Fruit fly (Drosophila melanogaster): ENCODE results near the gene CG46525.

The CG46525 gene

DNA sequence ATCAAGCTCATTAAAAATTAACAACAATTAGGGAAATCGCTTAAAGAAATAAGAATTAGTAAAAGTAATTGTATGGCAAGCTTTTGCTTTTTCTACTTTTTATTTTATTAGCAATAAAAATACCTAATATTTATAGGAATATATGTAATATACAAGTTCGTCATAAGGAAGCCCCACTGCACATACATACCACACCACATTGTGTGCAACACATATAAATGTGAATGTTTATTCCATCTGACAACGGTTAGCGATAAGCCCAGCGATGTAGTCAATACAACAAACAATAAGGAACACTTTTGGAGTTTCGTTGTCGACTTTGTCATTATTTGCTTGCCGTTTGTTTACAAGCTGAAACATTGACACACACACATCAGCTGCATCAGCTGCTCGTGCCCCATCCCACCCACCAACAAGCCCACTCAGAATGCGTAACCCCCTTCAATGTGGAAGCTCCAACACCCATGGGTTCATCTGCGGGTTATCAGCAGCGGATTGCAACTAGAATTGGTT, 10.3 kb downstream of the CG46525 start:
- TF ChIP-seq usp (GFP tag; optimal IDR thresholded peaks at IDR 0.05) (no peak), EcR (GFP tag; optimal IDR thresholded peaks at IDR 0.05) (no peak), CG8478 (optimal IDR thresholded peaks at IDR 0.05) (no peak), psq (optimal IDR thresholded peaks at IDR 0.05) (no peak), Dll (optimal IDR thresholded peaks at IDR 0.05) (no peak), pan (optimal IDR thresholded peaks at IDR 0.05) (no peak)

dm6 chr3L:17486130-17486529, 11.1 kb downstream of the CG46525 start, which contains the start of gene CG6333:
CG6333 (minus strand) TSS chr3L:17486230.
- no peak for TF ChIP-seq CG8478 (optimal IDR thresholded peaks at IDR 0.05)
- TF ChIP-seq usp (GFP tag; optimal IDR thresholded peaks at IDR 0.05), result no peak
- no peak for TF ChIP-seq pan (optimal IDR thresholded peaks at IDR 0.05)
- no peak for TF ChIP-seq Dll (optimal IDR thresholded peaks at IDR 0.05)
- TF ChIP-seq psq (optimal IDR thresholded peaks at IDR 0.05), result no peak
- TF ChIP-seq EcR (GFP tag; optimal IDR thresholded peaks at IDR 0.05), result no peak

- TF ChIP-seq CG8478 (optimal IDR thresholded peaks at IDR 0.05) (peak; percentile 16), pan (optimal IDR thresholded peaks at IDR 0.05) (no peak), usp (GFP tag; optimal IDR thresholded peaks at IDR 0.05) (no peak), Dll (optimal IDR thresholded peaks at IDR 0.05) (peak; percentile 30), psq (optimal IDR thresholded peaks at IDR 0.05) (no peak), EcR (GFP tag; optimal IDR thresholded peaks at IDR 0.05) (no peak)
Measured at dm6 chr3L:17486794-17487726, 12.0 kb downstream of the CG46525 start, which contains the start of gene Oatp74D. Oatp74D (plus strand) TSS chr3L:17487118.

DNA sequence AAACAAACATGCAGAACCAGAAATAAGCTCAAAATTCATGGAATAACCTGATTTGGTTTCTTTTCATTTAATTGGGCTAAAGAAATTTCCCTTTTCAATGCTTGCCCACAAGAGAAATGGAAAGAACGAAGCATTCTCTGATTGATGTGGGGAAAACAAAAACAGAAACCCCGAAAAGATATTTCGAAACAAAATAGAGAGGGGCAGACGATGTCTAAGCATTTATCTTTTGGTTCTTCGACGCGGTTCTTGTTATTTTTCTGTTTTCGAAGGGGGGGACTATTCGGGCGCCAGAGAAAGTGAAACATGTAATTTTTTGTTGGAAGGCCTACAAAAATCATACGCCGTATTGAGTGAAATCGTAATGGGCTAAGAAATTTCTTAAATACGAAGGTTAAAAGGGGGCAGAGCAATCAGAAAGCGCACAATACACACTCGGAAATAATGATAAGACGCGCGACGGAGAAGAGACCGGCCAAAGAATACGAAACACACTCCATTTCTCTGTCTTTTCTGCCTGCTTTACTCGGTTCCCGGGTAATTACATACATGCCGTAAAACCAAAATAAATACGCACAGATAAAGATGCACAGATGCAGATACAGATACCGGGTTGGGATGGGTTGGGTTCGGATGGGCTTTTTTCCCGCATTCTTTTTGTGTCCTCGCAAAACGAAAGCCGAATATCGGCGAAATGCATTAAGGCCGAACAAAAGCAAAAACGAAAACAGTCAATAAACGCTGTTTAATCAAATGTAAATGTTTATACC, 13.8 kb downstream of the CG46525 start:
- TF ChIP-seq psq (optimal IDR thresholded peaks at IDR 0.05), result no peak
- no peak for TF ChIP-seq pan (optimal IDR thresholded peaks at IDR 0.05)
- TF ChIP-seq CG8478 (optimal IDR thresholded peaks at IDR 0.05), result no peak
- no peak for TF ChIP-seq EcR (GFP tag; optimal IDR thresholded peaks at IDR 0.05)
- no peak for TF ChIP-seq usp (GFP tag; optimal IDR thresholded peaks at IDR 0.05)
- no peak for TF ChIP-seq Dll (optimal IDR thresholded peaks at IDR 0.05)

DNA sequence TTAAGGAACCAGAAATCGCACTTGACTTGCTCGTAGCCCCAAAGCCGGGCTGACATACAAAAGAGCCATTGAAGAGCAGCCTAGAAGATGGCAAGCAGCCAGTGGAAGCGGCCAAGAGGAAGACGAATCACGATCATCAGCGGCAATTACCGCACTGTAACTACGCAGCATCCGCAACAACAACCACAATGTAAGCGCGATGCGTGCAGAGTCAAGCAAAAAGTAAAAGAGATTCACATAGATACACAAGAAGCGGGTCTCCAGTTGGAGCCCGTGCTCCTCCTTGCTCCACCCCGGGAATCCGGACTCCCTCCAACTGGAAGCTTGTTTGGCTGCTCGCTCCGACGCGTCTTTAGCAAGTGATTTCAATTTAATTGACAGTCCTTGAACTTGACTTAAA, 16.6 kb downstream of the CG46525 start:
- TF ChIP-seq EcR (GFP tag; optimal IDR thresholded peaks at IDR 0.05) (no peak), pan (optimal IDR thresholded peaks at IDR 0.05) (no peak), Dll (optimal IDR thresholded peaks at IDR 0.05) (no peak), psq (optimal IDR thresholded peaks at IDR 0.05) (no peak)

DNA sequence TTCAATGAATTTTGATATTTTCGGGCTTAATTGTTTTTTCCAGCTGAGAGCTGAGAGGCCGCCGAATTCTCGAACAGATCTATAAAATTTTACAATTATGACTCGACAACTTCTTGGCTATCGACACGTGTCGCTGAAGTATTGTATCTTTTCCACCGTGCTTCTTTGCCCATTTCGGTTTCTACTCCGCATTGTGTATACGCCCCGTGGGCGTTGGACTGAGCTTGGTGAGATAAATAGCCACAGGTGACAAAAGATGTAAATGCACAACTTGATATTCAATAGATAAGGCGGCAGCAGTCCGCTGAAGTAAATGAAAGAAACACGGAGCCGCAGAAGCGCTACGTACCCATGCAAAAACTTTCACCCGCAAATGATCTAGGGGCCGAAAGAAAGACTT, 18.2 kb downstream of the CG46525 start:
- TF ChIP-seq usp (GFP tag; optimal IDR thresholded peaks at IDR 0.05) (no peak), Dll (optimal IDR thresholded peaks at IDR 0.05) (no peak), CG8478 (optimal IDR thresholded peaks at IDR 0.05) (no peak), psq (optimal IDR thresholded peaks at IDR 0.05) (no peak), pan (optimal IDR thresholded peaks at IDR 0.05) (no peak), EcR (GFP tag; optimal IDR thresholded peaks at IDR 0.05) (no peak)

- TF ChIP-seq psq (optimal IDR thresholded peaks at IDR 0.05) (no peak), CG8478 (optimal IDR thresholded peaks at IDR 0.05) (no peak), usp (GFP tag; optimal IDR thresholded peaks at IDR 0.05) (no peak), pan (optimal IDR thresholded peaks at IDR 0.05) (no peak), EcR (GFP tag; optimal IDR thresholded peaks at IDR 0.05) (no peak), Dll (optimal IDR thresholded peaks at IDR 0.05) (no peak)
Measured at dm6 chr3L:17493807-17494404, 18.9 kb downstream of the CG46525 start.

DNA sequence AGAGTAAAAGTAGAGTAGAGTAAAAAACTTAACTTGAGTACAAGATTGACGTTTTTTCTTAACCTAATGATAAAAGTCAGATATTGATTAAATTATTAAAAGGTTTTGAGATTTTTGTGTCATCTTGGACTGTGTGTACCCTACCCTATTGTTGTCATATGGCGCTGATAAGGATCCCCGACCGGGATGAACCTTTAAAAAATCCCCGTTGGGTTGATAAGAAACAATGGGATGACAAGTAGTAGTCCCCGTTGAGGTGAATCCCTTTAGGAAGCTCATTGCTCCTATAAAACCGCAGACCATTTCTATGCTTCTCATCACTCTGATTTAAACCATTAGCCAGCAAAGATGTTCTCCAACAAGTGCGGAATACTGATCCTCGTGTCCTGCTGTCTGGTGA, 19.5 kb downstream of the CG46525 start, which contains the start of gene edin:
edin (plus strand) TSS at position 340 of the 400 bp plus-strand sequence.
- TF ChIP-seq psq (optimal IDR thresholded peaks at IDR 0.05), result no peak
- TF ChIP-seq Dll (optimal IDR thresholded peaks at IDR 0.05), result no peak
- no peak for TF ChIP-seq CG8478 (optimal IDR thresholded peaks at IDR 0.05)
- no peak for TF ChIP-seq usp (GFP tag; optimal IDR thresholded peaks at IDR 0.05)
- TF ChIP-seq EcR (GFP tag; optimal IDR thresholded peaks at IDR 0.05), result no peak
- no peak for TF ChIP-seq pan (optimal IDR thresholded peaks at IDR 0.05)

DNA sequence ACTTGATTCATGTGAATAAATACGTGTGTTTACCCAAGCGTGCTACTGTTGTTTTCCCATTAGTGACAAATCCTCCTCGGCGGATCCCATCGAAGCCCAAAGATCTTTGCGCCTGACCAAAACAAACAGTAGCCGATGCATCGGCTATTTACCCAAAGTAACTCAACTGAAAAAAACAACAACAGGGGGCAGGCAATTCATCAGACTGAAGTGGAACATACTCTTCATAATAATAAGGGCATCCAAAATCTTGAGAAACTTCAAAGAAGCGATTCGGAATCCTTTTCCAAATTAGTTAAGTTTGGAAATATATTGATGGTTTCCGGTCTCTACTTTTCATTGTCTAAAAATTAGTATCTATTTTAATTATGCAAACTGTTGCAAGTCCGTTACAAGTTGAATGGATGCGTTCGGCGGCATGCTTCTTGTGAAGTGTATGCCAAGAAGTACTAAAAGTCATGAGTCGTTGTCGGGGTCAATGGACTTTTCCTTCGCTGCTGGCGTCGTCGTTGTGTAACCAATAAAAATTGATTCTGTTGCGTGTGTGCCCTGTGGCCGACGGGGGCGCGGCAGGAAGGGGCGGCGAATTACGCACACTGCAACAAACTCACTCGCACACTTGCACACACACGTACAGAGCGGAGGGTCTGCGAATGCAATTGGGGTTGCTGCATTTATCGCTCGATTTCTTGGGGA, 20.4 kb downstream of the CG46525 start:
- TF ChIP-seq pan (optimal IDR thresholded peaks at IDR 0.05) (no peak), EcR (GFP tag; optimal IDR thresholded peaks at IDR 0.05) (peak; percentile 56 to 81), Dll (optimal IDR thresholded peaks at IDR 0.05) (peak; percentile 19)

- TF ChIP-seq pan (optimal IDR thresholded peaks at IDR 0.05), result no peak
- no peak for TF ChIP-seq CG8478 (optimal IDR thresholded peaks at IDR 0.05)
- no peak for TF ChIP-seq usp (GFP tag; optimal IDR thresholded peaks at IDR 0.05)
- TF ChIP-seq Dll (optimal IDR thresholded peaks at IDR 0.05), result no peak
- no peak for TF ChIP-seq psq (optimal IDR thresholded peaks at IDR 0.05)
- no peak for TF ChIP-seq EcR (GFP tag; optimal IDR thresholded peaks at IDR 0.05)
Measured at dm6 chr3L:17496012-17496411, 21.0 kb downstream of the CG46525 start.

Data from whole organism.